Worm (Caenorhabditis elegans): ENCODE results near the gene pax-1.

DNA sequence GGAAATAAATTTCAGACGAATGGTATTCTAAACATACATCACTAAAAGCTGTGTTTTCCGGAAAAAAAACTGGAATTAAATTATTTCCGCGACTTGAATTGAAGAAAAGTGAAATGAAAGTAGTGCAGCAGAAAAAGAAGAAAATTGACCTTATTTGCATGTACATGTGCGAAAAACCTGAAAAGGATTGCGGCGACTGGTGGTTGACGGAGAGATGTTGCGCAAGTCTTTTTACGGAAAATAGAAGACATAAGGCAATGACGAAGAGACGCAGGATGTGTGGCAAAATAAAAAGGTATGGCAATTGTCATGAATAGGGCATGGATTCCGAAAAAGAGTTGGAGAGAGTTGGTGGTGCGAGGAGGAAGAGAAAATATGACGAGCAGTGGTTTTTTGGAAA is 30.2 kb downstream of the pax-1 start:
- TF ChIP-seq pha-4 (tag; optimal IDR thresholded peaks at IDR 0.05) (no peak), egl-44 (GFP tag; IDR thresholded peaks at IDR 0.05) (no peak)
